Fruit fly (Drosophila melanogaster): ENCODE data around the gene Plp.

The Plp gene

dm6 chr3L:15094589-15095288 lies at the start of gene Plp, which contains the start of the genes sstn and GlyRS (continued):
- TF ChIP-seq CG18764 (GFP tag; optimal IDR thresholded peaks at IDR 0.05): no peak
- TF ChIP-seq Ets97D (GFP tag; optimal IDR thresholded peaks at IDR 0.05): no peak
- TF ChIP-seq CTCF (GFP tag; optimal IDR thresholded peaks at IDR 0.05): no peak
- peak; percentile 2 for TF ChIP-seq tio (GFP tag; optimal IDR thresholded peaks at IDR 0.05)
- TF ChIP-seq CG8478 (optimal IDR thresholded peaks at IDR 0.05): no peak
- TF ChIP-seq CG9932 (GFP tag; IDR thresholded peaks at IDR 0.05): no peak
- peak; percentile 42 for TF ChIP-seq CG13775 (GFP tag; optimal IDR thresholded peaks at IDR 0.05)
- TF ChIP-seq CG30020 (tag; optimal IDR thresholded peaks at IDR 0.05): peak; percentile 50
- peak; percentile 55 for TF ChIP-seq CG17829 (tag; optimal IDR thresholded peaks at IDR 0.05)
- TF ChIP-seq CG2678 (tag; optimal IDR thresholded peaks at IDR 0.05): peak; percentile 61
- TF ChIP-seq gro (GFP tag; optimal IDR thresholded peaks at IDR 0.05): no peak
- no peak for TF ChIP-seq CG7786 (GFP tag; optimal IDR thresholded peaks at IDR 0.05)
- TF ChIP-seq YL-1 (GFP tag; optimal IDR thresholded peaks at IDR 0.05): peak; percentile 42
- TF ChIP-seq CG33213 (GFP tag; optimal IDR thresholded peaks at IDR 0.05): no peak
- TF ChIP-seq Bgb (GFP tag; IDR thresholded peaks at IDR 0.05; ENCODE audit: partially characterized antibody): peak; percentile 55
- peak; percentile 6 for TF ChIP-seq Sry-δ (GFP tag; optimal IDR thresholded peaks at IDR 0.05)
- no peak for TF ChIP-seq CG7271 (tag; optimal IDR thresholded peaks at IDR 0.05)
- TF ChIP-seq row (GFP tag; IDR thresholded peaks at IDR 0.05): peak; percentile 83
- peak; percentile 61 for TF ChIP-seq phol (tag; optimal IDR thresholded peaks at IDR 0.05)
- TF ChIP-seq cad (GFP tag; optimal IDR thresholded peaks at IDR 0.05): no peak
- TF ChIP-seq Trl (optimal IDR thresholded peaks at IDR 0.05): peak in 1 of 2 experiments; percentile 12
- TF ChIP-seq Trl (GFP tag; optimal IDR thresholded peaks at IDR 0.05): no peak
- no peak for TF ChIP-seq Camta (GFP tag; optimal IDR thresholded peaks at IDR 0.05)
- TF ChIP-seq gem (tag; optimal IDR thresholded peaks at IDR 0.05): peak; percentile 59
- TF ChIP-seq dmrt99B (tag; optimal IDR thresholded peaks at IDR 0.05): peak; percentile 23
- no peak for TF ChIP-seq ac (GFP tag; optimal IDR thresholded peaks at IDR 0.05)
- peak; percentile 18 for TF ChIP-seq corto (GFP tag; optimal IDR thresholded peaks at IDR 0.05)
- TF ChIP-seq CG2120 (GFP tag; optimal IDR thresholded peaks at IDR 0.05): peak; percentile 22
- no peak for TF ChIP-seq CG34376 (GFP tag; optimal IDR thresholded peaks at IDR 0.05)
- TF ChIP-seq Max (GFP tag; optimal IDR thresholded peaks at IDR 0.05): peak; percentile 50
- TF ChIP-seq MBD-R2 (GFP tag; IDR thresholded peaks at IDR 0.05): peak; percentile 47; the same call in 1 of the 2 replicates
- TF ChIP-seq CG15601 (tag; optimal IDR thresholded peaks at IDR 0.05): peak; percentile 33
- no peak for TF ChIP-seq ERR (GFP tag; optimal IDR thresholded peaks at IDR 0.05)
- TF ChIP-seq eyg (GFP tag; optimal IDR thresholded peaks at IDR 0.05): no peak
- TF ChIP-seq CG17385 (GFP tag; optimal IDR thresholded peaks at IDR 0.05): peak; percentile 27
- TF ChIP-seq CG4617 (GFP tag; optimal IDR thresholded peaks at IDR 0.05; ENCODE audit: borderline replicate concordance): peak; percentile 35
- no peak for TF ChIP-seq hth (optimal IDR thresholded peaks at IDR 0.05)
- no peak for TF ChIP-seq CG12769 (tag; optimal IDR thresholded peaks at IDR 0.05)
- TF ChIP-seq esg (GFP tag; conservative IDR thresholded peaks at IDR 0.05): no peak
- no peak for TF ChIP-seq CG2889 (GFP tag; IDR thresholded peaks at IDR 0.05)
- TF ChIP-seq Dp (GFP tag; optimal IDR thresholded peaks at IDR 0.05): peak; percentile 17
- TF ChIP-seq CG10147 (GFP tag; optimal IDR thresholded peaks at IDR 0.05): peak; percentile 58
- TF ChIP-seq Dip2 (GFP tag; IDR thresholded peaks at IDR 0.05): no peak
- TF ChIP-seq kah (GFP tag; optimal IDR thresholded peaks at IDR 0.05): no peak
- TF ChIP-seq Chrac-16 (GFP tag; optimal IDR thresholded peaks at IDR 0.05): peak; percentile 38
- peak; percentile 14 for TF ChIP-seq zfh2 (GFP tag; optimal IDR thresholded peaks at IDR 0.05)
- TF ChIP-seq amos (GFP tag; IDR thresholded peaks at IDR 0.05; ENCODE audit: partially characterized antibody): peak; percentile 61
- TF ChIP-seq CG10654 (GFP tag; optimal IDR thresholded peaks at IDR 0.05): peak; percentile 29
- no peak for TF ChIP-seq trh (GFP tag; optimal IDR thresholded peaks at IDR 0.05)
- peak; percentile 57 for TF ChIP-seq trem (tag; optimal IDR thresholded peaks at IDR 0.05)
- TF ChIP-seq bcd (GFP tag; optimal IDR thresholded peaks at IDR 0.05): peak; percentile 52
- TF ChIP-seq CG7372 (GFP tag; IDR thresholded peaks at IDR 0.05): no peak

Data from whole organism, embryonic.